Worm (Caenorhabditis elegans) whole organism, midembryonic: Measurements from ENCODE around the gene mtre-1.

Experiments used
- flt-1 ChIP-seq: fragments of 200-800 bp; sonication (Bioruptor generic); IDR thresholded peaks from 2 replicates; pipeline ENCODE4 v1.3.6; 2022; ENCODE audit warnings: missing genetic modification characterization, missing compliant biosample characterization
- klf-2 ChIP-seq: fragments of 200-800 bp; sonication (Bioruptor generic); conservative IDR thresholded peaks from 2 replicates; pipeline ENCODE4 v1.3.6; 2022; ENCODE audit warnings: missing genetic modification reagents, missing genetic modification characterization, missing compliant biosample characterization

ce11 chrII:8034008-8034407, 16.4 kb downstream of the mtre-1 start:
- TF ChIP-seq klf-2 (GFP tag; lab: Robert Waterston, UW): no peak
- no peak for TF ChIP-seq flt-1 (GFP tag; lab: Robert Waterston, UW)
